3 worm cellular contexts compared by ENCODE assay signal in genomic region chrIII:4195306-4196008, ce11.
TF ChIP-seq lines count a peak whose summit lies in the region.

No protein-coding gene starts in this region.

TF ChIP-seq in whole organism, L1 larva, 84 proteins besides CTCF, POLR2A, EP300 and RAD21 (continued from another document):
- TF ChIP-seq tbx-2 (tag; optimal IDR thresholded peaks at IDR 0.05; lab: Kevin White, UChicago) (peak; percentile 5), irx-1 (tag; optimal IDR thresholded peaks at IDR 0.05; lab: Kevin White, UChicago) (peak; percentile 35), lir-3 (tag; optimal IDR thresholded peaks at IDR 0.05; lab: Kevin White, UChicago; ENCODE audit: poor library complexity) (peak; percentile 11), C16A3.4 (tag; optimal IDR thresholded peaks at IDR 0.05; lab: Kevin White, UChicago) (peak; percentile 43), unc-86 (tag; optimal IDR thresholded peaks at IDR 0.05; lab: Kevin White, UChicago) (no peak)

TF ChIP-seq in whole organism, L4 larva, 104 proteins besides CTCF, POLR2A, EP300 and RAD21 (continued from another document):
- peak; percentile 82 for TF ChIP-seq daf-19 (GFP tag; conservative IDR thresholded peaks at IDR 0.05; lab: Robert Waterston, UW)
- no peak for TF ChIP-seq vab-7 (GFP tag; IDR thresholded peaks at IDR 0.05; lab: Robert Waterston, UW)
- TF ChIP-seq lin-39 (tag; optimal IDR thresholded peaks at IDR 0.05; lab: Kevin White, UChicago), result no peak
- no peak for TF ChIP-seq skn-1 (tag; optimal IDR thresholded peaks at IDR 0.05; lab: Kevin White, UChicago)
- no peak for TF ChIP-seq madf-5 (GFP tag; IDR thresholded peaks at IDR 0.05; lab: Robert Waterston, UW)
- no peak for TF ChIP-seq F49E8.2 (tag; optimal IDR thresholded peaks at IDR 0.05; lab: Kevin White, UChicago; ENCODE audit: borderline replicate concordance)
- 0 out of 2 replicates have a peak, but pooled peaks have one; percentile 36 for TF ChIP-seq dmd-8 (GFP tag; IDR thresholded peaks at IDR 0.05; lab: Robert Waterston, UW)
- no peak for TF ChIP-seq ceh-32 (tag; optimal IDR thresholded peaks at IDR 0.05; lab: Kevin White, UChicago; ENCODE audit: poor library complexity)
- TF ChIP-seq lin-1 (GFP tag; IDR thresholded peaks at IDR 0.05; lab: Robert Waterston, UW), result peak; percentile 57
- no peak for TF ChIP-seq nhr-11 (tag; optimal IDR thresholded peaks at IDR 0.05; lab: Kevin White, UChicago)
- 0 out of 2 replicates have a peak, but pooled peaks have one; percentile 51 for TF ChIP-seq mdt-29 (GFP tag; IDR thresholded peaks at IDR 0.05; lab: Robert Waterston, UW)
- TF ChIP-seq dpl-1 (GFP tag; optimal IDR thresholded peaks at IDR 0.05; lab: Kevin White, UChicago), result no peak
- TF ChIP-seq egl-43 (GFP tag; IDR thresholded peaks at IDR 0.05; lab: Robert Waterston, UW), result no peak
- TF ChIP-seq lin-15B (tag; optimal IDR thresholded peaks at IDR 0.05; lab: Kevin White, UChicago), result no peak
- TF ChIP-seq fos-1 (tag; optimal IDR thresholded peaks at IDR 0.05; lab: Kevin White, UChicago), result no peak
- TF ChIP-seq ztf-7 (tag; optimal IDR thresholded peaks at IDR 0.05; lab: Kevin White, UChicago), result no peak
- TF ChIP-seq ZK337.2 (GFP tag; IDR thresholded peaks at IDR 0.05; lab: Robert Waterston, UW), result no peak
- no peak for TF ChIP-seq zag-1 (tag; optimal IDR thresholded peaks at IDR 0.05; lab: Kevin White, UChicago)
- TF ChIP-seq mep-1 (tag; optimal IDR thresholded peaks at IDR 0.05; lab: Kevin White, UChicago), result peak; percentile 76
- TF ChIP-seq cey-2 (tag; optimal IDR thresholded peaks at IDR 0.05; lab: Kevin White, UChicago; ENCODE audit: borderline replicate concordance, insufficient read depth), result no peak
- peak; percentile 99 for TF ChIP-seq aha-1 (tag; lab: Kevin White, UChicago)
- peak; percentile 64; the same call in 1 of the 2 replicates for TF ChIP-seq F44E2.7 (GFP tag; IDR thresholded peaks at IDR 0.05; lab: Robert Waterston, UW)
- TF ChIP-seq nhr-77 (tag; optimal IDR thresholded peaks at IDR 0.05; lab: Kevin White, UChicago), result no peak
- TF ChIP-seq unc-130 (GFP tag; optimal IDR thresholded peaks at IDR 0.05; lab: Kevin White, UChicago), result peak; percentile 24
- 0 out of 2 replicates have a peak, but pooled peaks have one; percentile 16 for TF ChIP-seq madf-9 (GFP tag; conservative IDR thresholded peaks at IDR 0.05; lab: Robert Waterston, UW)
- no peak for TF ChIP-seq F26F4.8 (GFP tag; conservative IDR thresholded peaks at IDR 0.05; lab: Robert Waterston, UW)
- TF ChIP-seq ama-1 (optimal IDR thresholded peaks at IDR 0.05; lab: Kevin White, UChicago), result peak; percentile 95
- peak; percentile 75 for TF ChIP-seq T20F7.1 (GFP tag; optimal IDR thresholded peaks at IDR 0.05; lab: Kevin White, UChicago)

TF ChIP-seq in whole organism, young adult, 124 proteins besides CTCF, POLR2A, EP300 and RAD21 (continued from another document):
- 0 out of 2 replicates have a peak, but pooled peaks have one; percentile 11 for TF ChIP-seq F33H1.4 (GFP tag; IDR thresholded peaks at IDR 0.05; lab: Robert Waterston, UW)
- TF ChIP-seq bed-1 (GFP tag; IDR thresholded peaks at IDR 0.05; lab: Robert Waterston, UW), result no peak
- TF ChIP-seq repo-1 (tag; optimal IDR thresholded peaks at IDR 0.05; lab: Kevin White, UChicago), result peak; percentile 86
- no peak for TF ChIP-seq ceh-58 (GFP tag; IDR thresholded peaks at IDR 0.05; lab: Robert Waterston, UW)
- no peak for TF ChIP-seq T26A5.8 (tag; optimal IDR thresholded peaks at IDR 0.05; lab: Kevin White, UChicago)
- TF ChIP-seq xnd-1 (tag; optimal IDR thresholded peaks at IDR 0.05; lab: Kevin White, UChicago), result no peak
